Fruit fly (Drosophila melanogaster): ENCODE data around the gene CG18628.

The CG18628 gene

DNA sequence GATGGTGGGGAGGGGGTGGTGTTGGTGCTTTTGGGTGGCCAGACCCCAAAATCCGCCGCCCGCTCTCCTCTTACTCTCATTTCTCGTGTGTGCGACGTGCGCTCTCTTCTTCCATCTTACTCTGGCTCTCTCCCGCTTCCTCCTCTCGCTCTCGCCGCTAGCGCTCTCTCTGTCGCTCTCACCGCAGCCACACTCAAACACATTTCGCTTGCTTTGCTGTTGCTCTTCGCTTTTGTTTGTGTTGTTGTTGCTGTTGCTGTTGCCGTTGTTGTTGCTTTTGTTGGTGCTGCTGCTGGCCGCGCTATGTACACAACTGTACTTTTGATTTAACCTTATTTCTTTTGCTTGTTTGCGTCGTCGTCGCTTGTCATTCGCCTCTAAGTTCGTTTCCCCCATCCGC, 42.3 kb downstream of the CG18628 start (continued):
- TF ChIP-seq CG34376 (GFP tag; optimal IDR thresholded peaks at IDR 0.05), result no peak
- TF ChIP-seq amos (GFP tag; IDR thresholded peaks at IDR 0.05; ENCODE audit: partially characterized antibody), result no peak
- TF ChIP-seq ewg (GFP tag; optimal IDR thresholded peaks at IDR 0.05), result no peak
- no peak for TF ChIP-seq zfh2 (GFP tag; optimal IDR thresholded peaks at IDR 0.05)
- TF ChIP-seq D (optimal IDR thresholded peaks at IDR 0.05), result no peak
- no peak for TF ChIP-seq D (GFP tag; optimal IDR thresholded peaks at IDR 0.05)
- TF ChIP-seq CG4707 (GFP tag; optimal IDR thresholded peaks at IDR 0.05), result peak; percentile 22
- no peak for TF ChIP-seq Atf3 (GFP tag; optimal IDR thresholded peaks at IDR 0.05)
- TF ChIP-seq phol (tag; optimal IDR thresholded peaks at IDR 0.05), result no peak
- no peak for TF ChIP-seq aop (GFP tag; IDR thresholded peaks at IDR 0.05)
- no peak for TF ChIP-seq br (optimal IDR thresholded peaks at IDR 0.05)
- TF ChIP-seq ham (GFP tag; IDR thresholded peaks at IDR 0.05), result no peak
- TF ChIP-seq HmgZ (tag; optimal IDR thresholded peaks at IDR 0.05), result peak; percentile 38
- TF ChIP-seq CG8290 (GFP tag; optimal IDR thresholded peaks at IDR 0.05), result no peak
- no peak for TF ChIP-seq CG8290 (tag; optimal IDR thresholded peaks at IDR 0.05)
- TF ChIP-seq bigmax (GFP tag; optimal IDR thresholded peaks at IDR 0.05), result peak; percentile 9
- TF ChIP-seq CG10274 (GFP tag; optimal IDR thresholded peaks at IDR 0.05), result no peak
- TF ChIP-seq crc (GFP tag; optimal IDR thresholded peaks at IDR 0.05), result no peak
- no peak for TF ChIP-seq h (optimal IDR thresholded peaks at IDR 0.05)
- no peak for TF ChIP-seq Camta (GFP tag; optimal IDR thresholded peaks at IDR 0.05)
- no peak for TF ChIP-seq CG15073 (GFP tag; optimal IDR thresholded peaks at IDR 0.05)
- peak; percentile 3 for TF ChIP-seq abd-A (tag; optimal IDR thresholded peaks at IDR 0.05)
- no peak for TF ChIP-seq CoRest (tag; optimal IDR thresholded peaks at IDR 0.05)
- peak; percentile 33; the same call in 1 of the 2 replicates for TF ChIP-seq Xrp1 (GFP tag; IDR thresholded peaks at IDR 0.05)
- no peak for TF ChIP-seq slp2 (GFP tag; optimal IDR thresholded peaks at IDR 0.05)
- no peak for TF ChIP-seq mirr (GFP tag; optimal IDR thresholded peaks at IDR 0.05)
- TF ChIP-seq Pdp1 (GFP tag; optimal IDR thresholded peaks at IDR 0.05), result no peak
- TF ChIP-seq GATAe (GFP tag; conservative IDR thresholded peaks at IDR 0.05), result no peak
- TF ChIP-seq CG3065 (GFP tag; optimal IDR thresholded peaks at IDR 0.05), result no peak
- TF ChIP-seq CG3407 (GFP tag; optimal IDR thresholded peaks at IDR 0.05), result no peak
- TF ChIP-seq CG4820 (GFP tag; optimal IDR thresholded peaks at IDR 0.05), result no peak
- TF ChIP-seq lmd (GFP tag; IDR thresholded peaks at IDR 0.05), result no peak
- TF ChIP-seq CG15479 (GFP tag; optimal IDR thresholded peaks at IDR 0.05), result no peak
- TF ChIP-seq Lhr (GFP tag; optimal IDR thresholded peaks at IDR 0.05), result no peak
- no peak for TF ChIP-seq ase (GFP tag; IDR thresholded peaks at IDR 0.05)
- TF ChIP-seq CG11560 (tag; IDR thresholded peaks at IDR 0.05), result no peak
- TF ChIP-seq CG11093 (GFP tag; IDR thresholded peaks at IDR 0.05), result no peak
- TF ChIP-seq CG13624 (GFP tag; optimal IDR thresholded peaks at IDR 0.05), result peak; percentile 24
- no peak for TF ChIP-seq Ssrp (tag; optimal IDR thresholded peaks at IDR 0.05)
- no peak for TF ChIP-seq Oaz (GFP tag; IDR thresholded peaks at IDR 0.05)
- TF ChIP-seq Hr39 (optimal IDR thresholded peaks at IDR 0.05), result no peak
- no peak for TF ChIP-seq CG17802 (tag; optimal IDR thresholded peaks at IDR 0.05)
- no peak for TF ChIP-seq CG18011 (GFP tag; optimal IDR thresholded peaks at IDR 0.05)
- no peak for TF ChIP-seq cato (GFP tag; optimal IDR thresholded peaks at IDR 0.05; ENCODE audit: borderline replicate concordance)
- no peak for TF ChIP-seq C15 (GFP tag; IDR thresholded peaks at IDR 0.05)
- TF ChIP-seq Hmx (GFP tag; optimal IDR thresholded peaks at IDR 0.05), result no peak
- TF ChIP-seq H2.0 (GFP tag; IDR thresholded peaks at IDR 0.05), result no peak
- peak; percentile 32; the same call in 1 of the 3 replicates for TF ChIP-seq Doc3 (GFP tag; IDR thresholded peaks at IDR 0.05; ENCODE audit: partially characterized antibody)
- TF ChIP-seq CG32532 (GFP tag; IDR thresholded peaks at IDR 0.05), result peak; percentile 76; the same call in 1 of the 2 replicates
- no peak for TF ChIP-seq CG6854 (GFP tag; optimal IDR thresholded peaks at IDR 0.05)
- TF ChIP-seq CG8359 (GFP tag; optimal IDR thresholded peaks at IDR 0.05; ENCODE audit: borderline replicate concordance), result no peak
- TF ChIP-seq CG42726 (GFP tag; IDR thresholded peaks at IDR 0.05; ENCODE audit: partially characterized antibody), result no peak
- no peak for TF ChIP-seq eyg (GFP tag; optimal IDR thresholded peaks at IDR 0.05)
